Fruit fly (Drosophila melanogaster) whole organism: ENCODE results near the gene CG4301.

Experiments used
- CG8478 ChIP-seq: fragments of >200 bp; optimal IDR thresholded peaks from 2 replicates; lab custom pipeline; 2018; ENCODE audit warnings: inconsistent platforms
- Dll ChIP-seq: fragments of >200 bp; optimal IDR thresholded peaks from 2 replicates; lab custom pipeline; 2017
- pan ChIP-seq: fragments of >200 bp; optimal IDR thresholded peaks from 2 replicates; lab custom pipeline; 2017
- psq ChIP-seq: fragments of >200 bp; optimal IDR thresholded peaks from 2 replicates; lab custom pipeline; 2017
- usp ChIP-seq: fragments of >200 bp; optimal IDR thresholded peaks from 2 replicates; lab custom pipeline; 2017; ENCODE audit warnings: missing biosample characterization, missing genetic modification characterization, mixed read lengths

dm6 chrX:16449316-16449715, 44.0 kb downstream of the CG4301 start:
- TF ChIP-seq CG8478 (lab: Kevin White, UChicago) (no peak), psq (no peak), pan (no peak), usp (GFP tag; lab: Kevin White, UChicago) (no peak), Dll (lab: Kevin White, UChicago) (no peak)
